Fruit fly (Drosophila melanogaster) whole organism, embryonic: ENCODE data around the gene bol.
A peak's percentile ranks its signal among the peaks of the same experiment; 100 is the strongest.

ENCODE experiments used
- Aef1 ChIP-seq: fragments of 200-800 bp; sonication (Bioruptor generic); IDR thresholded peaks from 3 replicates; pipeline ENCODE4 v1.3.6; 2022; ENCODE audit warnings: missing biosample characterization, missing genetic modification characterization
- Atf6 ChIP-seq: fragments of 200-800 bp; sonication (Bioruptor generic); IDR thresholded peaks from 2 replicates; pipeline ENCODE4 v1.3.6; 2022; ENCODE audit warnings: missing biosample characterization, missing genetic modification characterization
- BtbVII ChIP-seq: fragments of 200-800 bp; sonication (Bioruptor generic); optimal IDR thresholded peaks from 3 replicates; lab custom pipeline; 2017; ENCODE audit warnings: missing biosample characterization, mild to moderate bottlenecking, missing genetic modification characterization
- CG10147 ChIP-seq: fragments of 200-800 bp; sonication (Bioruptor generic); optimal IDR thresholded peaks from 2 replicates; lab custom pipeline; 2019; ENCODE audit warnings: missing biosample characterization, mild to moderate bottlenecking, missing genetic modification characterization, moderate library complexity
- CG10209 ChIP-seq: fragments of 200-800 bp; sonication (Bioruptor generic); optimal IDR thresholded peaks from 3 replicates; lab custom pipeline; 2017; ENCODE audit warnings: missing biosample characterization, mild to moderate bottlenecking, missing genetic modification characterization, missing genetic modification reagents
- CG10959 ChIP-seq: fragments of 200-800 bp; sonication (Bioruptor generic); IDR thresholded peaks from 2 replicates; pipeline ENCODE4 v1.3.6; 2022; ENCODE audit warnings: missing biosample characterization, missing genetic modification characterization
- CG10979 ChIP-seq: fragments of 200-800 bp; sonication (Bioruptor generic); optimal IDR thresholded peaks from 2 replicates; lab custom pipeline; 2018; ENCODE audit warnings: missing biosample characterization, mild to moderate bottlenecking, missing genetic modification characterization, moderate library complexity
- CG12299 ChIP-seq: fragments of 200-800 bp; sonication (Bioruptor generic); optimal IDR thresholded peaks from 2 replicates; lab custom pipeline; 2018; ENCODE audit warnings: missing biosample characterization, mild to moderate bottlenecking, missing genetic modification characterization
- CG14965 ChIP-seq: fragments of 200-800 bp; sonication (Bioruptor generic); optimal IDR thresholded peaks from 2 replicates; lab custom pipeline; 2016; ENCODE audit warnings: missing biosample characterization, missing genetic modification characterization, borderline replicate concordance
- CG15514 ChIP-seq: fragments of 200-800 bp; sonication (Bioruptor generic); optimal IDR thresholded peaks from 3 replicates; lab custom pipeline; 2017; ENCODE audit warnings: missing biosample characterization, missing genetic modification characterization, mild to moderate bottlenecking, moderate library complexity, missing genetic modification reagents
- CG17829 ChIP-seq: fragments of 200-800 bp; optimal IDR thresholded peaks from 2 replicates; lab custom pipeline; 2019; ENCODE audit warnings: missing biosample characterization, mild to moderate bottlenecking, missing genetic modification characterization, moderate library complexity
- CG2202 ChIP-seq: fragments of 200-800 bp; sonication (Bioruptor generic); optimal IDR thresholded peaks from 2 replicates; lab custom pipeline; 2018; ENCODE audit warnings: missing biosample characterization, mild to moderate bottlenecking, missing genetic modification characterization
- CG31365 ChIP-seq: fragments of 200-800 bp; sonication (Bioruptor generic); optimal IDR thresholded peaks from 2 replicates; lab custom pipeline; 2018; ENCODE audit warnings: missing biosample characterization, mild to moderate bottlenecking, missing genetic modification characterization
- CG3407 ChIP-seq: fragments of 200-800 bp; sonication (Bioruptor generic); optimal IDR thresholded peaks from 2 replicates; lab custom pipeline; 2018; ENCODE audit warnings: missing biosample characterization, mild to moderate bottlenecking, missing genetic modification characterization
- CG4730 ChIP-seq: fragments of 200-800 bp; sonication (Bioruptor generic); IDR thresholded peaks from 2 replicates; pipeline ENCODE4 v1.3.6; 2022; ENCODE audit warnings: missing biosample characterization, missing genetic modification characterization
- CG7745 ChIP-seq: fragments of 200-800 bp; sonication (Bioruptor generic); optimal IDR thresholded peaks from 2 replicates; lab custom pipeline; 2018; ENCODE audit warnings: missing biosample characterization, mild to moderate bottlenecking, missing genetic modification characterization, moderate library complexity
- CG7839 ChIP-seq: fragments of 200-800 bp; sonication (Bioruptor generic); optimal IDR thresholded peaks from 3 replicates; lab custom pipeline; 2018; ENCODE audit warnings: missing biosample characterization, mild to moderate bottlenecking, missing genetic modification characterization, moderate library complexity
- CG8359 ChIP-seq: fragments of 200-800 bp; sonication (Bioruptor generic); optimal IDR thresholded peaks from 2 replicates; lab custom pipeline; 2017; ENCODE audit warnings: missing biosample characterization, mild to moderate bottlenecking, missing genetic modification characterization, borderline replicate concordance
- CkIIα-i1 ChIP-seq: fragments of 200-800 bp; sonication (Bioruptor generic); IDR thresholded peaks from 2 replicates; pipeline ENCODE4 v1.3.6; 2022; ENCODE audit warnings: missing biosample characterization, missing genetic modification characterization
- D19A ChIP-seq: fragments of 200-800 bp; optimal IDR thresholded peaks from 3 replicates; lab custom pipeline; 2019; ENCODE audit warnings: missing biosample characterization, mild to moderate bottlenecking, missing genetic modification characterization, moderate library complexity
- Deaf1 ChIP-seq: fragments of 200-800 bp; optimal IDR thresholded peaks from 3 replicates; lab custom pipeline; 2019; ENCODE audit warnings: missing biosample characterization, mild to moderate bottlenecking, missing genetic modification characterization, moderate library complexity
- E2f1 ChIP-seq: fragments of 200-800 bp; sonication (Bioruptor generic); IDR thresholded peaks from 2 replicates; pipeline ENCODE4 v1.3.6; 2022; ENCODE audit warnings: missing biosample characterization, missing genetic modification characterization
- E2f2 ChIP-seq: fragments of 200-800 bp; sonication (Bioruptor generic); IDR thresholded peaks from 2 replicates; pipeline ENCODE4 v1.3.6; 2022; ENCODE audit warnings: missing biosample characterization, missing genetic modification characterization
- ERR ChIP-seq: fragments of 200-800 bp; sonication (Bioruptor generic); optimal IDR thresholded peaks from 2 replicates; lab custom pipeline; 2016; ENCODE audit warnings: missing biosample characterization, missing genetic modification characterization
- Opbp ChIP-seq: fragments of 200-800 bp; sonication (Bioruptor generic); IDR thresholded peaks from 3 replicates; pipeline ENCODE4 v1.3.6; 2022; ENCODE audit warnings: missing biosample characterization, missing genetic modification characterization; ENCODE audit not compliant: partially characterized antibody
- Sry-β ChIP-seq: fragments of 200-800 bp; sonication (Bioruptor generic); optimal IDR thresholded peaks from 2 replicates; lab custom pipeline; 2018; ENCODE audit warnings: missing biosample characterization, mild to moderate bottlenecking, missing genetic modification characterization, moderate library complexity
- Stat92E ChIP-seq, 3 experiments: fragments of >200 bp in 2 of 3; fragments of 200-800 bp in 1 of 3; sonication (Bioruptor generic) in 1 of 3; optimal IDR thresholded peaks; 2 replicates each; lab custom pipeline; 2017 to 2019; ENCODE audit warnings: missing biosample characterization in 3 of 3, missing genetic modification characterization in 3 of 3, mild to moderate bottlenecking in 1 of 3, moderate library complexity in 1 of 3
- Vsx1 ChIP-seq: fragments of 200-800 bp; sonication (Bioruptor generic); optimal IDR thresholded peaks from 2 replicates; lab custom pipeline; 2017; ENCODE audit warnings: missing biosample characterization, mild to moderate bottlenecking, missing genetic modification characterization, missing genetic modification reagents
- Xbp1 ChIP-seq: fragments of 200-800 bp; sonication (Bioruptor generic); optimal IDR thresholded peaks from 3 replicates; lab custom pipeline; 2016; ENCODE audit warnings: missing biosample characterization, mild to moderate bottlenecking, missing genetic modification characterization
- Xrp1 ChIP-seq: fragments of 200-800 bp; sonication (Bioruptor generic); IDR thresholded peaks from 2 replicates; pipeline ENCODE4 v1.3.6; 2022; ENCODE audit warnings: missing biosample characterization, missing genetic modification characterization
- ase ChIP-seq: fragments of 200-800 bp; sonication (Bioruptor generic); IDR thresholded peaks from 3 replicates; pipeline ENCODE4 v1.3.6; 2022; ENCODE audit warnings: missing biosample characterization, missing genetic modification characterization
- ato ChIP-seq: fragments of 200-800 bp; sonication (Bioruptor generic); IDR thresholded peaks from 2 replicates; pipeline ENCODE4 v1.3.6; 2022; ENCODE audit warnings: missing biosample characterization, missing genetic modification characterization; ENCODE audit not compliant: partially characterized antibody
- cg ChIP-seq: fragments of 200-800 bp; sonication (Bioruptor generic); optimal IDR thresholded peaks from 3 replicates; lab custom pipeline; 2019; ENCODE audit warnings: missing biosample characterization, mild to moderate bottlenecking, missing genetic modification characterization, moderate library complexity
- dati ChIP-seq: fragments of 200-800 bp; sonication (Bioruptor generic); IDR thresholded peaks from 2 replicates; pipeline ENCODE4 v1.3.6; 2022; ENCODE audit warnings: missing biosample characterization, missing genetic modification characterization
- dysf ChIP-seq: fragments of 200-800 bp; sonication (Bioruptor generic); IDR thresholded peaks from 3 replicates; pipeline ENCODE4 v1.3.6; 2022; ENCODE audit warnings: missing biosample characterization, missing genetic modification characterization
- en ChIP-seq: fragments of 200-800 bp; sonication (Bioruptor generic); optimal IDR thresholded peaks from 2 replicates; lab custom pipeline; 2016; ENCODE audit warnings: missing biosample characterization, missing genetic modification characterization
- exex ChIP-seq: fragments of 200-800 bp; sonication (Bioruptor generic); optimal IDR thresholded peaks from 4 replicates; lab custom pipeline; 2018; ENCODE audit warnings: missing biosample characterization, mild to moderate bottlenecking, missing genetic modification characterization, moderate library complexity
- ftz-f1 ChIP-seq: fragments of 200-800 bp; sonication (Bioruptor generic); optimal IDR thresholded peaks from 2 replicates; lab custom pipeline; 2016; ENCODE audit warnings: missing biosample characterization, missing genetic modification characterization
- gem ChIP-seq: fragments of 200-800 bp; sonication (Bioruptor generic); optimal IDR thresholded peaks from 2 replicates; lab custom pipeline; 2019; ENCODE audit warnings: missing biosample characterization, mild to moderate bottlenecking, missing genetic modification characterization, moderate library complexity
- h ChIP-seq: fragments of >200 bp; optimal IDR thresholded peaks from 2 replicates; lab custom pipeline; 2017
- inv ChIP-seq: fragments of 200-800 bp; sonication (Bioruptor generic); IDR thresholded peaks from 2 replicates; pipeline ENCODE4 v1.3.6; 2022; ENCODE audit warnings: missing biosample characterization, missing genetic modification characterization; ENCODE audit not compliant: partially characterized antibody
- jing ChIP-seq: fragments of 200-800 bp; sonication (Bioruptor generic); optimal IDR thresholded peaks from 2 replicates; lab custom pipeline; 2018; ENCODE audit warnings: missing biosample characterization, mild to moderate bottlenecking, missing genetic modification characterization
- org-1 ChIP-seq: fragments of 200-800 bp; sonication (Bioruptor generic); optimal IDR thresholded peaks from 2 replicates; lab custom pipeline; 2017; ENCODE audit warnings: missing biosample characterization, missing genetic modification characterization
- pb ChIP-seq: fragments of 200-800 bp; sonication (Bioruptor generic); optimal IDR thresholded peaks from 3 replicates; lab custom pipeline; 2016; ENCODE audit warnings: missing biosample characterization, missing genetic modification characterization
- pnt ChIP-seq: fragments of 200-800 bp; sonication (Bioruptor generic); optimal IDR thresholded peaks from 3 replicates; lab custom pipeline; 2016; ENCODE audit warnings: missing biosample characterization, missing genetic modification characterization
- salm ChIP-seq: fragments of 200-800 bp; sonication (Bioruptor generic); optimal IDR thresholded peaks from 2 replicates; lab custom pipeline; 2018; ENCODE audit warnings: missing biosample characterization, mild to moderate bottlenecking, missing genetic modification characterization
- sob ChIP-seq: fragments of 200-800 bp; sonication (Bioruptor generic); IDR thresholded peaks from 2 replicates; pipeline ENCODE4 v1.3.6; 2022; ENCODE audit warnings: missing biosample characterization, missing genetic modification characterization
- unc-4 ChIP-seq: fragments of 200-800 bp; sonication (Bioruptor generic); IDR thresholded peaks from 2 replicates; pipeline ENCODE4 v1.3.6; 2022; ENCODE audit warnings: missing biosample characterization, missing genetic modification characterization; ENCODE audit not compliant: partially characterized antibody

Gene bol

dm6 chr3L:9136976-9137954, 3.1 kb upstream of the bol start, which contains the start of the genes Use1 and nwk (continued):
- no peak for TF ChIP-seq ato (GFP tag; lab: Robert Waterston, UW)
- no peak for TF ChIP-seq ERR
- TF ChIP-seq pnt, result no peak
- TF ChIP-seq CG10147, result no peak
- TF ChIP-seq Xrp1, result no peak
- TF ChIP-seq Stat92E (GFP tag; optimal IDR thresholded peaks at IDR 0.05; lab: Kevin White, UChicago), result no peak
- no peak for TF ChIP-seq ftz-f1 (GFP tag; lab: Kevin White, UChicago)
- TF ChIP-seq CG7745 (tag; lab: Kevin White, UChicago), result no peak
- no peak for TF ChIP-seq CG31365
- no peak for TF ChIP-seq CG7839 (tag; lab: Kevin White, UChicago)
- TF ChIP-seq pb (GFP tag; lab: Kevin White, UChicago), result no peak
- TF ChIP-seq CG10979 (tag; lab: Kevin White, UChicago), result no peak
- no peak for TF ChIP-seq Sry-β (GFP tag; lab: Kevin White, UChicago)
- no peak for TF ChIP-seq CG10959
- peak; percentile 76 for TF ChIP-seq unc-4
- TF ChIP-seq jing (GFP tag; lab: Kevin White, UChicago), result no peak
- TF ChIP-seq E2f2, result peak; percentile 51; the same call in 1 of the 2 replicates
- peak; percentile 26 for TF ChIP-seq CG15514
- TF ChIP-seq E2f1 (GFP tag; lab: Robert Waterston, UW), result no peak
- TF ChIP-seq Opbp (GFP tag; lab: Robert Waterston, UW), result peak; percentile 70; the same call in 2 of the 3 replicates
- TF ChIP-seq en (GFP tag; lab: Kevin White, UChicago), result no peak
- TF ChIP-seq ase (GFP tag; lab: Robert Waterston, UW), result no peak
- TF ChIP-seq D19A (tag; lab: Kevin White, UChicago), result no peak
- no peak for TF ChIP-seq CG2202 (tag; lab: Kevin White, UChicago)
- TF ChIP-seq dysf (GFP tag; lab: Robert Waterston, UW), result no peak
- TF ChIP-seq CG17829 (tag; lab: Kevin White, UChicago), result peak; percentile 19
- no peak for TF ChIP-seq CkIIα-i1 (GFP tag; lab: Robert Waterston, UW)
- peak; percentile 77 for TF ChIP-seq exex (tag; lab: Kevin White, UChicago)
- TF ChIP-seq inv (GFP tag; lab: Robert Waterston, UW), result peak; percentile 63
- TF ChIP-seq BtbVII (GFP tag; lab: Kevin White, UChicago), result peak; percentile 14
- TF ChIP-seq CG3407 (GFP tag; lab: Kevin White, UChicago), result no peak
- no peak for TF ChIP-seq dati
- TF ChIP-seq Atf6 (GFP tag; lab: Robert Waterston, UW), result no peak
- no peak for TF ChIP-seq Xbp1
- TF ChIP-seq CG12299, result no peak
- TF ChIP-seq Deaf1 (tag; lab: Kevin White, UChicago), result no peak
- no peak for TF ChIP-seq CG14965 (GFP tag; lab: Kevin White, UChicago)
- TF ChIP-seq salm, result no peak
- TF ChIP-seq CG4730 (GFP tag; lab: Robert Waterston, UW), result no peak
- TF ChIP-seq CG10209 (GFP tag; lab: Kevin White, UChicago), result no peak
- TF ChIP-seq Aef1 (GFP tag; lab: Robert Waterston, UW), result no peak
- peak; percentile 46 for TF ChIP-seq gem (tag; lab: Kevin White, UChicago)
- TF ChIP-seq h, result no peak
- TF ChIP-seq Vsx1 (GFP tag; lab: Kevin White, UChicago), result no peak
- peak; percentile 47; the same call in 1 of the 2 replicates for TF ChIP-seq sob (GFP tag; lab: Robert Waterston, UW)
- TF ChIP-seq org-1 (GFP tag; lab: Kevin White, UChicago), result no peak
- no peak for TF ChIP-seq cg
- TF ChIP-seq CG8359, result no peak
